Fruit fly (Drosophila melanogaster): ENCODE data around the gene Vml.

Vml gene

DNA sequence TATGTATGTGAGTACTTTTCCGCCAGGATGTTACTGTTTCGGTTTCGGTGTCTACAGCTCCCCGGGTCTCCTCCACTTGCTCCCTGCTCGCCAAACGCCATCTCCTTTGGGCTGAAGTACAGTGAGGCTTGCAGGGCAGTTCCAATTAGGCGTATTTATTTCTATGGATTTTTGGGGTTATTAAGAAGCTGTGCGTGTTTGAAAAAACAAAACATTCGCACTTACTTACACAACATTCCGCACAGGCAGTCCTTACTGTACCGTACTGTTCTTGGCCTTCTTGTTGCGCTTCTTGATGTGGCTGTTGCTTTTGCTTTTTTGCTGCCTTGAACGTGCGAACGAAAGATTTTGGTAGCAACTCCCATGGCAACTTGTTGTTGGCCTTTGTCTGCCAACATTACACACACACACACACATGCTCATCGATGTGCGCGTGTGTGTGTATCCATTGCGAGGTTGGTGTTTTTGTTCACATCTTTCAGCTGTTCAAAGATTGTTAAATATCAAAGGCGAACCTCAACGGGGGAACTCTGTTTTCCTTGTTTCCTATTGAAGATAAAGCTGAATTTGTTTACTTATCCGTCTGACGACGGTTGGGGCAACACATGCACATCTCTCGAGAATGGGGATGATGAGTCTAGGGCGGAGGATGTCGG is 46.4 kb downstream of the Vml start (continued):
- TF ChIP-seq CG11762 (GFP tag; optimal IDR thresholded peaks at IDR 0.05; ENCODE audit: insufficient read depth) (peak; percentile 69), salr (GFP tag; optimal IDR thresholded peaks at IDR 0.05) (peak; percentile 44 to 90), Eip78C (GFP tag) (peak; percentile 97), esn (GFP tag; optimal IDR thresholded peaks at IDR 0.05) (peak; percentile 97), CG8319 (GFP tag; optimal IDR thresholded peaks at IDR 0.05) (peak; percentile 79), spab (GFP tag; optimal IDR thresholded peaks at IDR 0.05) (peak; percentile 85), topi (GFP tag; optimal IDR thresholded peaks at IDR 0.05) (peak; percentile 96), lz (GFP tag; optimal IDR thresholded peaks at IDR 0.05) (peak; percentile 98), CG9139 (GFP tag; optimal IDR thresholded peaks at IDR 0.05) (peak; percentile 76)

DNA sequence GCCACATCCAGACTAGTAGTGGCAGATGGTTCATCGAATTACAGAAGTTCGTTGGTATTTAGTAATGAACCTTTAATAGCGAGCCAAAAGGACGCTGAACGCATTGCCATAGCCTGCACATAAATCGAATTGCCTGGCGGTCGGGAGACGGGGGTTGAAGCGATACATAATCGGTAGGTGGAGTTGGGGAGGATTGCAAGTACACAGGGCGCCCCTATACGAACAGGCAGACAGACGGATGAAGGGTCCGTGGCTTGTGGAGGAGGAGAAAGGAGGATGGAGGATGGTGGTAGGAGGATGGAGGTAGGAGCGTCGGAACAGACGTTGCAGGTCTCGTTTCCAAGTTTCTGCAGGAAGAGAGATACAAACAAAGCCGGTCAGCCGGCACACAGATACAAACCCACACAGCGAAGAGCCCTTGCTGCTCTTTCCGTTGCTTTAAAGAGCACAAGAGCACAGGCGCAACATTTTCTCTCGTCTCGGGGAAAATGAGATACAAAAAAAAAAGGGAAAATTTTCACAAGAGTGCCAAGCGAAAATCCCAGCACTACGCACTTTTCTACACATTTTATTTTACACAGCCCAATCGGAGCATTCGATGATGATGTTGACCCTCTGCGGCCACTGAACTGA is 48.2 kb downstream of the Vml start:
- TF ChIP-seq Eip78C (GFP tag) (peak; percentile 34), CG3919 (GFP tag; optimal IDR thresholded peaks at IDR 0.05) (no peak), CG6792 (GFP tag; optimal IDR thresholded peaks at IDR 0.05) (no peak), Met (GFP tag; optimal IDR thresholded peaks at IDR 0.05) (no peak), ss (GFP tag; optimal IDR thresholded peaks at IDR 0.05) (peak; percentile 41 to 57), dsx (GFP tag; optimal IDR thresholded peaks at IDR 0.05; ENCODE audit: poor library complexity, severe bottlenecking) (peak; percentile 17), CG10631 (GFP tag; optimal IDR thresholded peaks at IDR 0.05) (no peak), CG9139 (GFP tag; optimal IDR thresholded peaks at IDR 0.05) (peak; percentile 24)

DNA sequence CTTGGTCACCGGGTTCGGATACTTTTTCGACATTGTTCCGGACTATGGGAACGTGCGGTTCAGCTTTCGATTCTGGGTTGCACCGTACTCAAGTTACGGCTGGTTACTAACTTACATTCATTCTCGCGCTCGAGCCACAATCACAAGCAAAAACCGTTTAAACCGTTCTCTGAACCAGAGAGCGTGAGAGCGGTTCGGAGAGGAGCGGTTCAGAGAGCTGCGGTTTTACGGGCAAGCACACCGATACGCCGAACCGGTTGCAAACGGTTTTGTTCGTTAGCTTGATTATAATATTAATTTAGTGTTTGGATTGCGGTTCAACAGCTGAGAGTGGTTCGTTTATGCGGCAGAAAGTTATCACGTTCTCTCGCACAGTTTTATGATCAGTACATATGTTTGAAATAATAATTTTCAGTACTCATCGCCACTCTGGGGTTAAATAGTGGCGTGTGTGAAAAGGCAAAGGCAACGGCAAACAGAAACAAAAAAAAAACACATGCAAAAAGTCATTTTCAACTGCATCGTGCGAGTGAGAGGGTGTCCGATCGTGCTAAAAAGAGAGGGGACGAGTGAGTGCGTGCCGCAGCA is 50.1 kb downstream of the Vml start, which contains the start of gene CG14050:
CG14050 (minus strand) TSS at position 560 of the 588 bp plus-strand sequence.
- no peak for TF ChIP-seq CG6163 (GFP tag; IDR thresholded peaks at IDR 0.05)
- no peak for TF ChIP-seq Met (GFP tag; optimal IDR thresholded peaks at IDR 0.05)
- no peak for TF ChIP-seq CG6276 (GFP tag; optimal IDR thresholded peaks at IDR 0.05)
- no peak for TF ChIP-seq net (GFP tag; optimal IDR thresholded peaks at IDR 0.05)
- no peak for TF ChIP-seq CG8119 (GFP tag; IDR thresholded peaks at IDR 0.05)
- no peak for TF ChIP-seq CG3032 (tag; optimal IDR thresholded peaks at IDR 0.05)
- TF ChIP-seq CG16779 (tag; optimal IDR thresholded peaks at IDR 0.05) = no peak
- no peak for TF ChIP-seq pdm3 (GFP tag; optimal IDR thresholded peaks at IDR 0.05)
- TF ChIP-seq Lpt (GFP tag; optimal IDR thresholded peaks at IDR 0.05) = no peak
- TF ChIP-seq topi (GFP tag; optimal IDR thresholded peaks at IDR 0.05) = peak; percentile 8
- TF ChIP-seq CG31627 (GFP tag; optimal IDR thresholded peaks at IDR 0.05) = no peak
- TF ChIP-seq CG1621 (tag; optimal IDR thresholded peaks at IDR 0.05) = no peak
- no peak for TF ChIP-seq CG4318 (GFP tag; optimal IDR thresholded peaks at IDR 0.05)
- no peak for TF ChIP-seq CG7368 (GFP tag; optimal IDR thresholded peaks at IDR 0.05)
- TF ChIP-seq Sox14 (GFP tag; optimal IDR thresholded peaks at IDR 0.05) = no peak
- peak in 1 of 2 experiments; percentile 47 for TF ChIP-seq ss (GFP tag; optimal IDR thresholded peaks at IDR 0.05)
- TF ChIP-seq dac (GFP tag; optimal IDR thresholded peaks at IDR 0.05) = no peak
- no peak for TF ChIP-seq Gug (GFP tag; IDR thresholded peaks at IDR 0.05)
- no peak for TF ChIP-seq CG10631 (GFP tag; optimal IDR thresholded peaks at IDR 0.05)
- peak; percentile 18 for TF ChIP-seq Eip78C (GFP tag)

DNA sequence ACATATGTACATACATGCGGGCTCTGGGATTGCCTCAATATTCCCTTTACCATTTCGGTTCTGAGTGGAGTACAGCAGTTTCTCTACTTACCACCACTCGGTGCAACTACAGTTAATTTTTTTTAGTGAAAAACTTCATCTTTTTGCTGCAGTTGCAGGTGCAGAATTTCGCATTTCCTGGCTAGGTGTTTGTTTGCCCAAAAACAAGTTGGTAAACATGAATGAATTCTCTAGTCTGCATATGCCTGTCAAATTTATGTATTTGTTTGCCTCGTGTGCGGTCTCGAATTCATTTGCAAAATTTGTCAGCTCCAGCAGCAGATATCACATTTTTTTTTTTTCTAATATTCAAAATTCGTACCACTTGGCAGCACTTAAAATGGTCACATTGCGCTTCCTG is 51.2 kb downstream of the Vml start, which contains the start of gene CG2854:
CG2854 (plus strand) TSS at position 301 of the 400 bp plus-strand sequence.
- TF ChIP-seq Hr38 (GFP tag; optimal IDR thresholded peaks at IDR 0.05) (no peak), Eip93F (GFP tag; optimal IDR thresholded peaks at IDR 0.05) (no peak), lz (GFP tag; optimal IDR thresholded peaks at IDR 0.05) (no peak), achi (GFP tag; optimal IDR thresholded peaks at IDR 0.05) (no peak), Ets96B (tag; optimal IDR thresholded peaks at IDR 0.05) (no peak), CG11902 (GFP tag; optimal IDR thresholded peaks at IDR 0.05) (no peak)

Data from whole organism, prepupa.